Fruit fly (Drosophila melanogaster) whole organism, embryonic: Measurements from ENCODE around the gene Orct2.

ENCODE experiments used
- Abd-B ChIP-seq: fragments of 200-800 bp; sonication (Bioruptor generic); optimal IDR thresholded peaks from 2 replicates; lab custom pipeline; 2018; ENCODE audit warnings: missing biosample characterization, mild to moderate bottlenecking, missing genetic modification characterization, moderate library complexity
- CG10462 ChIP-seq: fragments of 200-800 bp; sonication (Bioruptor generic); optimal IDR thresholded peaks from 2 replicates; lab custom pipeline; 2016; ENCODE audit warnings: missing biosample characterization, missing genetic modification characterization
- CG10959 ChIP-seq: fragments of 200-800 bp; sonication (Bioruptor generic); IDR thresholded peaks from 2 replicates; pipeline ENCODE4 v1.3.6; 2022; ENCODE audit warnings: missing biosample characterization, missing genetic modification characterization
- CG12071 ChIP-seq: fragments of 200-800 bp; sonication (Bioruptor generic); optimal IDR thresholded peaks from 3 replicates; lab custom pipeline; 2018; ENCODE audit warnings: missing biosample characterization, mild to moderate bottlenecking, missing genetic modification characterization
- CG12391 ChIP-seq: fragments of 200-800 bp; sonication (Bioruptor generic); optimal IDR thresholded peaks from 3 replicates; lab custom pipeline; 2018; ENCODE audit warnings: missing biosample characterization, mild to moderate bottlenecking, missing genetic modification characterization, moderate library complexity
- CG14441 ChIP-seq: fragments of 200-800 bp; sonication (Bioruptor generic); IDR thresholded peaks from 2 replicates; pipeline ENCODE4 v1.3.6; 2022; ENCODE audit warnings: missing biosample characterization, missing genetic modification characterization
- CG15514 ChIP-seq: fragments of 200-800 bp; sonication (Bioruptor generic); optimal IDR thresholded peaks from 3 replicates; lab custom pipeline; 2017; ENCODE audit warnings: missing biosample characterization, missing genetic modification characterization, mild to moderate bottlenecking, moderate library complexity, missing genetic modification reagents
- CG30431 ChIP-seq: fragments of 200-800 bp; sonication (Bioruptor generic); optimal IDR thresholded peaks from 2 replicates; lab custom pipeline; 2017; ENCODE audit warnings: missing biosample characterization, missing genetic modification characterization
- CG31224 ChIP-seq: fragments of 200-800 bp; sonication (Bioruptor generic); IDR thresholded peaks from 2 replicates; pipeline ENCODE4 v1.3.6; 2022; ENCODE audit warnings: missing biosample characterization, missing genetic modification characterization
- CG32767 ChIP-seq: fragments of 200-800 bp; sonication (Bioruptor generic); IDR thresholded peaks from 2 replicates; pipeline ENCODE4 v1.3.6; 2022; ENCODE audit warnings: missing biosample characterization, missing genetic modification characterization
- CG33213 ChIP-seq: fragments of 200-800 bp; sonication (Bioruptor generic); optimal IDR thresholded peaks from 3 replicates; lab custom pipeline; 2016; ENCODE audit warnings: missing biosample characterization, missing genetic modification characterization
- CG34422 ChIP-seq: fragments of 200-800 bp; sonication (Bioruptor generic); IDR thresholded peaks from 3 replicates; pipeline ENCODE4 v1.3.6; 2022; ENCODE audit warnings: missing biosample characterization, missing genetic modification characterization
- CG3847 ChIP-seq: fragments of 200-800 bp; sonication (Bioruptor generic); IDR thresholded peaks from 2 replicates; pipeline ENCODE4 v1.3.6; 2022; ENCODE audit warnings: missing biosample characterization, missing genetic modification characterization
- CG4707 ChIP-seq: fragments of 200-800 bp; sonication (Bioruptor generic); optimal IDR thresholded peaks from 2 replicates; lab custom pipeline; 2018; ENCODE audit warnings: missing biosample characterization, mild to moderate bottlenecking, missing genetic modification characterization, moderate library complexity
- CG7372 ChIP-seq: fragments of 200-800 bp; sonication (Bioruptor generic); IDR thresholded peaks from 2 replicates; pipeline ENCODE4 v1.3.6; 2022; ENCODE audit warnings: missing biosample characterization, missing genetic modification characterization
- CG8924 ChIP-seq: fragments of 200-800 bp; optimal IDR thresholded peaks from 3 replicates; lab custom pipeline; 2019; ENCODE audit warnings: missing biosample characterization, mild to moderate bottlenecking, missing genetic modification characterization, moderate library complexity
- CG9817 ChIP-seq: fragments of 200-800 bp; sonication (Bioruptor generic); optimal IDR thresholded peaks from 2 replicates; lab custom pipeline; 2018; ENCODE audit warnings: missing biosample characterization, mild to moderate bottlenecking, missing genetic modification characterization, moderate library complexity
- Chrac-16 ChIP-seq: fragments of 200-800 bp; sonication (Bioruptor generic); optimal IDR thresholded peaks from 3 replicates; lab custom pipeline; 2016; ENCODE audit warnings: missing biosample characterization, missing genetic modification characterization
- D ChIP-seq, 2 experiments: fragments of 200-800 bp in 1 of 2; fragments of >200 bp in 1 of 2; sonication (Bioruptor generic) in 1 of 2; optimal IDR thresholded peaks; 2 replicates in 1 of 2; 3 replicates in 1 of 2; lab custom pipeline; 2017; ENCODE audit warnings: mild to moderate bottlenecking in 1 of 2, missing biosample characterization in 1 of 2, missing genetic modification characterization in 1 of 2, missing genetic modification reagents in 1 of 2
- Dad ChIP-seq: fragments of 200-800 bp; sonication (Bioruptor generic); optimal IDR thresholded peaks from 3 replicates; lab custom pipeline; 2016; ENCODE audit warnings: missing biosample characterization, missing genetic modification characterization
- Doc3 ChIP-seq: fragments of 200-800 bp; sonication (Bioruptor generic); IDR thresholded peaks from 3 replicates; pipeline ENCODE4 v1.3.6; 2022; ENCODE audit warnings: missing biosample characterization, missing genetic modification characterization; ENCODE audit not compliant: partially characterized antibody
- Dp ChIP-seq: fragments of 200-800 bp; sonication (Bioruptor generic); optimal IDR thresholded peaks from 2 replicates; lab custom pipeline; 2018; ENCODE audit warnings: missing biosample characterization, mild to moderate bottlenecking, missing genetic modification characterization, moderate library complexity
- Jarid2 ChIP-seq: fragments of 200-800 bp; sonication (Bioruptor generic); optimal IDR thresholded peaks from 3 replicates; lab custom pipeline; 2017; ENCODE audit warnings: mild to moderate bottlenecking, missing biosample characterization, missing genetic modification reagents, missing genetic modification characterization
- Mad ChIP-seq: fragments of 200-800 bp; sonication (Bioruptor generic); optimal IDR thresholded peaks from 2 replicates; lab custom pipeline; 2016; ENCODE audit warnings: missing biosample characterization, missing genetic modification characterization
- Meics ChIP-seq: fragments of 200-800 bp; sonication (Bioruptor generic); optimal IDR thresholded peaks from 2 replicates; lab custom pipeline; 2017; ENCODE audit warnings: missing biosample characterization, mild to moderate bottlenecking, missing genetic modification characterization
- NFAT ChIP-seq: fragments of 200-800 bp; sonication (Bioruptor generic); IDR thresholded peaks from 2 replicates; pipeline ENCODE4 v1.3.6; 2022; ENCODE audit warnings: missing biosample characterization, missing genetic modification characterization
- Nf-YA ChIP-seq: fragments of 200-800 bp; sonication (Bioruptor generic); IDR thresholded peaks from 2 replicates; pipeline ENCODE4 v1.3.6; 2022; ENCODE audit warnings: missing biosample characterization, missing genetic modification characterization
- Oaz ChIP-seq: fragments of 200-800 bp; sonication (Bioruptor generic); IDR thresholded peaks from 2 replicates; pipeline ENCODE4 v1.3.6; 2022; ENCODE audit warnings: missing biosample characterization, missing genetic modification characterization
- Opbp ChIP-seq: fragments of 200-800 bp; sonication (Bioruptor generic); IDR thresholded peaks from 3 replicates; pipeline ENCODE4 v1.3.6; 2022; ENCODE audit warnings: missing biosample characterization, missing genetic modification characterization; ENCODE audit not compliant: partially characterized antibody
- Poxn ChIP-seq: fragments of 200-800 bp; sonication (Bioruptor generic); IDR thresholded peaks from 2 replicates; pipeline ENCODE4 v1.3.6; 2022; ENCODE audit warnings: missing biosample characterization, missing genetic modification characterization
- Sox102F ChIP-seq: fragments of 200-800 bp; sonication (Bioruptor generic); optimal IDR thresholded peaks from 2 replicates; lab custom pipeline; 2018; ENCODE audit warnings: missing biosample characterization, mild to moderate bottlenecking, missing genetic modification characterization, moderate library complexity
- al ChIP-seq: fragments of 200-800 bp; sonication (Bioruptor generic); IDR thresholded peaks from 2 replicates; pipeline ENCODE4 v1.3.6; 2022; ENCODE audit warnings: missing biosample characterization, missing genetic modification characterization
- az2 ChIP-seq: fragments of 200-800 bp; sonication (Bioruptor generic); optimal IDR thresholded peaks from 3 replicates; lab custom pipeline; 2016; ENCODE audit warnings: missing biosample characterization, missing genetic modification characterization
- bigmax ChIP-seq: fragments of 200-800 bp; sonication (Bioruptor generic); optimal IDR thresholded peaks from 2 replicates; lab custom pipeline; 2018; ENCODE audit warnings: missing biosample characterization, mild to moderate bottlenecking, missing genetic modification characterization
- br ChIP-seq: fragments of >200 bp; optimal IDR thresholded peaks from 2 replicates; lab custom pipeline; 2017
- dpn ChIP-seq, 2 experiments: fragments of 200-800 bp; sonication (Bioruptor generic); optimal IDR thresholded peaks; 3 replicates each; lab custom pipeline; 2016; ENCODE audit warnings: missing biosample characterization in 2 of 2, missing genetic modification characterization in 2 of 2
- exex ChIP-seq: fragments of 200-800 bp; sonication (Bioruptor generic); optimal IDR thresholded peaks from 4 replicates; lab custom pipeline; 2018; ENCODE audit warnings: missing biosample characterization, mild to moderate bottlenecking, missing genetic modification characterization, moderate library complexity
- gce ChIP-seq: fragments of 200-800 bp; sonication (Bioruptor generic); IDR thresholded peaks from 3 replicates; pipeline ENCODE4 v1.3.6; 2022; ENCODE audit warnings: missing biosample characterization, missing genetic modification characterization
- gem ChIP-seq: fragments of 200-800 bp; sonication (Bioruptor generic); optimal IDR thresholded peaks from 2 replicates; lab custom pipeline; 2019; ENCODE audit warnings: missing biosample characterization, mild to moderate bottlenecking, missing genetic modification characterization, moderate library complexity
- h ChIP-seq: fragments of >200 bp; optimal IDR thresholded peaks from 2 replicates; lab custom pipeline; 2017
- hkb ChIP-seq, 2 experiments: fragments of 200-800 bp in 1 of 2; fragments of >200 bp in 1 of 2; sonication (Bioruptor generic) in 1 of 2; IDR thresholded peaks in 1 of 2; optimal IDR thresholded peaks in 1 of 2; 2 replicates each; pipeline versions ENCODE4 v1.3.6 to Lab custom; 2017 to 2022; ENCODE audit warnings: missing biosample characterization in 1 of 2, missing genetic modification characterization in 1 of 2
- inv ChIP-seq: fragments of 200-800 bp; sonication (Bioruptor generic); IDR thresholded peaks from 2 replicates; pipeline ENCODE4 v1.3.6; 2022; ENCODE audit warnings: missing biosample characterization, missing genetic modification characterization; ENCODE audit not compliant: partially characterized antibody
- nom ChIP-seq: fragments of 200-800 bp; sonication (Bioruptor generic); optimal IDR thresholded peaks from 2 replicates; lab custom pipeline; 2017; ENCODE audit warnings: missing biosample characterization, missing genetic modification characterization, mild to moderate bottlenecking, moderate library complexity, missing genetic modification reagents
- rib ChIP-seq: fragments of 200-800 bp; sonication (Bioruptor generic); IDR thresholded peaks from 2 replicates; pipeline ENCODE4 v1.3.6; 2022; ENCODE audit warnings: missing biosample characterization, missing genetic modification characterization
- salm ChIP-seq: fragments of 200-800 bp; sonication (Bioruptor generic); optimal IDR thresholded peaks from 2 replicates; lab custom pipeline; 2018; ENCODE audit warnings: missing biosample characterization, mild to moderate bottlenecking, missing genetic modification characterization
- tap ChIP-seq: fragments of 200-800 bp; optimal IDR thresholded peaks from 3 replicates; lab custom pipeline; 2019; ENCODE audit warnings: missing biosample characterization, mild to moderate bottlenecking, missing genetic modification characterization, moderate library complexity
- unc-4 ChIP-seq: fragments of 200-800 bp; sonication (Bioruptor generic); IDR thresholded peaks from 2 replicates; pipeline ENCODE4 v1.3.6; 2022; ENCODE audit warnings: missing biosample characterization, missing genetic modification characterization; ENCODE audit not compliant: partially characterized antibody
- zfh1 ChIP-seq: fragments of 200-800 bp; sonication (Bioruptor generic); IDR thresholded peaks from 3 replicates; pipeline ENCODE4 v1.3.6; 2022; ENCODE audit warnings: missing biosample characterization, missing genetic modification characterization
- zfh2 ChIP-seq: fragments of 200-800 bp; sonication (Bioruptor generic); optimal IDR thresholded peaks from 2 replicates; lab custom pipeline; 2016; ENCODE audit warnings: missing biosample characterization, missing genetic modification characterization

Gene Orct2

dm6 chr3R:24289768-24290349, 17.0 kb downstream of the Orct2 start, which contains the start of the genes CG34290 and Uck (continued):
- no peak for TF ChIP-seq Poxn
- peak; percentile 86 for TF ChIP-seq Opbp (GFP tag; lab: Robert Waterston, UW)
- peak; percentile 28 for TF ChIP-seq tap (tag; lab: Kevin White, UChicago)
- peak; percentile 45 for TF ChIP-seq gem (tag; lab: Kevin White, UChicago)
- TF ChIP-seq CG9817 (tag; lab: Kevin White, UChicago), result peak; percentile 68
- TF ChIP-seq unc-4 (GFP tag; lab: Robert Waterston, UW), result peak; percentile 88
- TF ChIP-seq D (optimal IDR thresholded peaks at IDR 0.05; lab: Kevin White, UChicago), result no peak
- peak; percentile 63 for TF ChIP-seq D (GFP tag; optimal IDR thresholded peaks at IDR 0.05; lab: Kevin White, UChicago)
- peak; percentile 63 for TF ChIP-seq Dp (GFP tag; lab: Kevin White, UChicago)
- peak; percentile 2 for TF ChIP-seq Chrac-16
- TF ChIP-seq bigmax (GFP tag; lab: Kevin White, UChicago), result peak; percentile 64
- peak; percentile 62 for TF ChIP-seq salm (tag; lab: Kevin White, UChicago)
- TF ChIP-seq CG33213 (GFP tag; lab: Kevin White, UChicago), result peak; percentile 92
- TF ChIP-seq CG4707 (GFP tag; lab: Kevin White, UChicago), result peak; percentile 78
- TF ChIP-seq CG3847 (GFP tag; lab: Robert Waterston, UW), result peak; percentile 85
- TF ChIP-seq Abd-B, result peak; percentile 17
- TF ChIP-seq Mad (GFP tag; lab: Kevin White, UChicago), result peak; percentile 65
- TF ChIP-seq CG12391 (tag; lab: Kevin White, UChicago), result peak; percentile 80
- peak; percentile 76 for TF ChIP-seq zfh1 (GFP tag; lab: Robert Waterston, UW)
- TF ChIP-seq zfh2 (GFP tag; lab: Kevin White, UChicago), result peak; percentile 43
- TF ChIP-seq CG14441 (GFP tag; lab: Robert Waterston, UW), result peak; percentile 50; the same call in 1 of the 2 replicates
- TF ChIP-seq CG32767 (GFP tag; lab: Robert Waterston, UW), result 0 out of 2 replicates have a peak, but pooled peaks have one; percentile 18
- TF ChIP-seq Doc3 (GFP tag; lab: Robert Waterston, UW), result peak; percentile 77
- peak; percentile 51; the same call in 1 of the 2 replicates for TF ChIP-seq Oaz (GFP tag; lab: Robert Waterston, UW)
- TF ChIP-seq CG31224 (GFP tag; lab: Robert Waterston, UW), result no peak
- peak; percentile 58 for TF ChIP-seq Jarid2 (GFP tag; lab: Kevin White, UChicago)
- peak; percentile 75 for TF ChIP-seq NFAT
- peak; percentile 39; the same call in 1 of the 2 replicates for TF ChIP-seq al (GFP tag; lab: Robert Waterston, UW)
- TF ChIP-seq nom (GFP tag; lab: Kevin White, UChicago), result peak; percentile 57
- TF ChIP-seq hkb (optimal IDR thresholded peaks at IDR 0.05; lab: Kevin White, UChicago), result no peak
- peak; percentile 78 for TF ChIP-seq hkb (GFP tag; IDR thresholded peaks at IDR 0.05; lab: Robert Waterston, UW)
- TF ChIP-seq CG8924 (tag; lab: Kevin White, UChicago), result peak; percentile 34
- TF ChIP-seq Dad (GFP tag; lab: Kevin White, UChicago), result peak; percentile 71
- TF ChIP-seq br (lab: Kevin White, UChicago), result no peak
- TF ChIP-seq az2, result peak; percentile 8
- peak; percentile 56 to 74 for TF ChIP-seq dpn (GFP tag; optimal IDR thresholded peaks at IDR 0.05; lab: Kevin White, UChicago)
- TF ChIP-seq h, result no peak
- TF ChIP-seq CG12071 (GFP tag; lab: Kevin White, UChicago), result peak; percentile 85
- TF ChIP-seq Nf-YA (GFP tag; lab: Robert Waterston, UW), result 0 out of 2 replicates have a peak, but pooled peaks have one; percentile 9
- TF ChIP-seq exex (tag; lab: Kevin White, UChicago), result peak; percentile 69
- TF ChIP-seq CG30431 (GFP tag; lab: Kevin White, UChicago), result peak; percentile 49
- TF ChIP-seq CG7372, result 0 out of 2 replicates have a peak, but pooled peaks have one; percentile 34
- peak; percentile 66; the same call in 1 of the 2 replicates for TF ChIP-seq inv (GFP tag; lab: Robert Waterston, UW)
- TF ChIP-seq Meics (GFP tag; lab: Kevin White, UChicago), result peak; percentile 90
- no peak for TF ChIP-seq rib
- no peak for TF ChIP-seq CG34422 (GFP tag; lab: Robert Waterston, UW)
- TF ChIP-seq gce, result peak; percentile 78
- peak; percentile 38 for TF ChIP-seq Sox102F
- TF ChIP-seq CG10462 (GFP tag; lab: Kevin White, UChicago), result no peak
- TF ChIP-seq CG15514, result peak; percentile 91
- peak; percentile 30; the same call in 1 of the 2 replicates for TF ChIP-seq CG10959
